Worm (Caenorhabditis elegans): ENCODE data around the gene Y54G2A.32.

DNA sequence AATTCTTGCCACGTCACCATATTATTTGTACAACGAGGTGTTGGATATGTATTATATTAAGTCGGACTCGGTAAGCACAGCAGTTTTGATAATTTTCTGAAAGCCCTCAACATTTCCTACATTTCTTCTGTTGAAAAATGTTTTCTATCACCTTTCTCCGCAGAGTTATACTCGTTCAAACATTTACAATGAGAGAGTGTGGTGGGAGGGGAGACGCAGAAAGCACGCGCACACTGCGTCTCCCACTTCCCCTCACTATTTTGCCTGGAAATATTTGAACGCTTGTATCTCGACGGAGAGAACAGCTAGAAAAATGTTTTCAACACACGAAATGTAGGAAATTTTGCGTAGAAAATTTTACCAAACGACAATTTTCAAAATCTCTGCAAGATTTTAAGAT lies 39.6 kb upstream of the Y54G2A.32 start:
- TF ChIP-seq pqm-1 (tag; optimal IDR thresholded peaks at IDR 0.05) (no peak), unc-62 (GFP tag; optimal IDR thresholded peaks at IDR 0.05) (no peak), snu-23 (GFP tag; optimal IDR thresholded peaks at IDR 0.05) (no peak), nhr-11 (tag; optimal IDR thresholded peaks at IDR 0.05) (no peak), aly-2 (tag; optimal IDR thresholded peaks at IDR 0.05) (no peak), efl-1 (optimal IDR thresholded peaks at IDR 0.05) (no peak), efl-1 (GFP tag; optimal IDR thresholded peaks at IDR 0.05 in 1 of 2) (no peak), ceh-90 (tag; optimal IDR thresholded peaks at IDR 0.05) (no peak), lin-35 (GFP tag; optimal IDR thresholded peaks at IDR 0.05) (no peak)
